Fruit fly (Drosophila melanogaster) whole organism, prepupa: ENCODE data around the gene CG14721.
A peak's percentile ranks its signal among the peaks of the same experiment; 100 is the strongest.

Source experiments
- Blimp-1 ChIP-seq: fragments of 200-800 bp; sonication (Bioruptor generic); optimal IDR thresholded peaks from 3 replicates; lab custom pipeline; 2017; ENCODE audit warnings: missing biosample characterization, missing genetic modification characterization, mild to moderate bottlenecking, moderate library complexity, missing genetic modification reagents
- CG10669 ChIP-seq: fragments of 200-800 bp; sonication (Bioruptor generic); optimal IDR thresholded peaks from 3 replicates; lab custom pipeline; 2018; ENCODE audit warnings: missing biosample characterization, mild to moderate bottlenecking, missing genetic modification characterization, moderate library complexity
- CG11294 ChIP-seq: fragments of 200-800 bp; sonication (Bioruptor generic); IDR thresholded peaks from 2 replicates; pipeline ENCODE4 v1.3.6; 2022; ENCODE audit warnings: missing biosample characterization, missing genetic modification characterization
- CG11902 ChIP-seq: fragments of 200-800 bp; sonication (Bioruptor generic); optimal IDR thresholded peaks from 3 replicates; lab custom pipeline; 2016; ENCODE audit warnings: missing biosample characterization, missing genetic modification characterization
- CG1621 ChIP-seq: fragments of 200-800 bp; sonication (Bioruptor generic); optimal IDR thresholded peaks from 3 replicates; lab custom pipeline; 2018; ENCODE audit warnings: missing biosample characterization, mild to moderate bottlenecking, missing genetic modification characterization
- CG16779 ChIP-seq: fragments of 200-800 bp; sonication (Bioruptor generic); optimal IDR thresholded peaks from 3 replicates; lab custom pipeline; 2017; ENCODE audit warnings: missing biosample characterization, mild to moderate bottlenecking, missing genetic modification characterization
- CG3032 ChIP-seq: fragments of 200-800 bp; optimal IDR thresholded peaks from 2 replicates; lab custom pipeline; 2019; ENCODE audit warnings: missing biosample characterization, mild to moderate bottlenecking, missing genetic modification characterization, moderate library complexity
- CG31627 ChIP-seq: fragments of 200-800 bp; sonication (Bioruptor generic); optimal IDR thresholded peaks from 3 replicates; lab custom pipeline; 2016; ENCODE audit warnings: missing biosample characterization, missing genetic modification characterization
- CG32006 ChIP-seq: fragments of 200-800 bp; sonication (Bioruptor generic); optimal IDR thresholded peaks from 3 replicates; lab custom pipeline; 2017; ENCODE audit warnings: missing biosample characterization, mild to moderate bottlenecking, missing genetic modification characterization
- CG3919 ChIP-seq: fragments of 200-800 bp; sonication (Bioruptor generic); optimal IDR thresholded peaks from 3 replicates; lab custom pipeline; 2016; ENCODE audit warnings: missing biosample characterization, missing genetic modification characterization
- CG4318 ChIP-seq: fragments of 200-800 bp; sonication (Bioruptor generic); optimal IDR thresholded peaks from 3 replicates; lab custom pipeline; 2017; ENCODE audit warnings: missing biosample characterization, mild to moderate bottlenecking, missing genetic modification characterization
- CG6808 ChIP-seq: fragments of 200-800 bp; sonication (Bioruptor generic); optimal IDR thresholded peaks from 3 replicates; lab custom pipeline; 2017; ENCODE audit warnings: missing biosample characterization, missing genetic modification characterization, mild to moderate bottlenecking, moderate library complexity, missing genetic modification reagents
- CG6854 ChIP-seq: fragments of 200-800 bp; sonication (Bioruptor generic); optimal IDR thresholded peaks from 2 replicates; lab custom pipeline; 2017; ENCODE audit warnings: missing biosample characterization, mild to moderate bottlenecking, missing genetic modification characterization
- CG8319 ChIP-seq: fragments of 200-800 bp; sonication (Bioruptor generic); optimal IDR thresholded peaks from 3 replicates; lab custom pipeline; 2016; ENCODE audit warnings: missing biosample characterization, missing genetic modification characterization
- CG8632 ChIP-seq: fragments of 200-800 bp; sonication (Bioruptor generic); optimal IDR thresholded peaks from 3 replicates; lab custom pipeline; 2016; ENCODE audit warnings: missing biosample characterization, missing genetic modification characterization
- CG9139 ChIP-seq: fragments of 200-800 bp; sonication (Bioruptor generic); optimal IDR thresholded peaks from 3 replicates; lab custom pipeline; 2017; ENCODE audit warnings: missing biosample characterization, mild to moderate bottlenecking, missing genetic modification characterization
- Eip78C ChIP-seq: fragments of 200-800 bp; sonication (Bioruptor generic); peaks from one replicate; lab custom pipeline; 2016; ENCODE audit warnings: missing biosample characterization, missing genetic modification characterization
- Eip93F ChIP-seq: fragments of 200-800 bp; sonication (Bioruptor generic); optimal IDR thresholded peaks from 2 replicates; lab custom pipeline; 2016; ENCODE audit warnings: missing biosample characterization, mild to moderate bottlenecking, missing genetic modification characterization
- Ets96B ChIP-seq: fragments of 200-800 bp; optimal IDR thresholded peaks from 2 replicates; lab custom pipeline; 2019; ENCODE audit warnings: missing biosample characterization, mild to moderate bottlenecking, missing genetic modification characterization, moderate library complexity
- Hr38 ChIP-seq: sonication (Bioruptor generic); optimal IDR thresholded peaks from 2 replicates; lab custom pipeline; 2016; ENCODE audit warnings: missing biosample characterization, missing genetic modification characterization
- Hr4 ChIP-seq: fragments of 200-800 bp; sonication (Bioruptor generic); optimal IDR thresholded peaks from 3 replicates; lab custom pipeline; 2016; ENCODE audit warnings: missing biosample characterization, missing genetic modification characterization
- Met ChIP-seq: fragments of 200-800 bp; sonication (Bioruptor generic); optimal IDR thresholded peaks from 3 replicates; lab custom pipeline; 2016; ENCODE audit warnings: missing biosample characterization, missing genetic modification characterization
- OdsH ChIP-seq: fragments of 200-800 bp; sonication (Bioruptor generic); optimal IDR thresholded peaks from 3 replicates; lab custom pipeline; 2016; ENCODE audit warnings: missing biosample characterization, missing genetic modification characterization
- Smox ChIP-seq: fragments of 200-800 bp; sonication (Bioruptor generic); optimal IDR thresholded peaks from 3 replicates; lab custom pipeline; 2016; ENCODE audit warnings: missing biosample characterization, missing genetic modification characterization
- Sox15 ChIP-seq: fragments of 200-800 bp; sonication (Bioruptor generic); optimal IDR thresholded peaks from 3 replicates; lab custom pipeline; 2016; ENCODE audit warnings: missing biosample characterization, missing genetic modification characterization
- achi ChIP-seq: fragments of 200-800 bp; sonication (Bioruptor generic); optimal IDR thresholded peaks from 3 replicates; lab custom pipeline; 2016; ENCODE audit warnings: missing biosample characterization, missing genetic modification characterization
- acj6 ChIP-seq: fragments of 200-800 bp; sonication (Bioruptor generic); optimal IDR thresholded peaks from 3 replicates; lab custom pipeline; 2016; ENCODE audit warnings: missing biosample characterization, missing genetic modification characterization
- cyc ChIP-seq: fragments of 200-800 bp; sonication (Bioruptor generic); optimal IDR thresholded peaks from 3 replicates; lab custom pipeline; 2016; ENCODE audit warnings: missing biosample characterization, missing genetic modification characterization
- dac ChIP-seq: fragments of 200-800 bp; sonication (Bioruptor generic); optimal IDR thresholded peaks from 2 replicates; lab custom pipeline; 2017; ENCODE audit warnings: missing biosample characterization, mild to moderate bottlenecking, missing genetic modification characterization
- dsx ChIP-seq: fragments of 200-800 bp; optimal IDR thresholded peaks from 3 replicates; lab custom pipeline; 2019; ENCODE audit warnings: missing biosample characterization, mild to moderate bottlenecking, missing genetic modification characterization, moderate library complexity; ENCODE audit not compliant: poor library complexity, severe bottlenecking
- esn ChIP-seq: fragments of 200-800 bp; sonication (Bioruptor generic); optimal IDR thresholded peaks from 2 replicates; lab custom pipeline; 2016; ENCODE audit warnings: missing biosample characterization, mild to moderate bottlenecking, missing genetic modification characterization, moderate library complexity
- fd59A ChIP-seq: fragments of 200-800 bp; sonication (Bioruptor generic); optimal IDR thresholded peaks from 2 replicates; lab custom pipeline; 2017; ENCODE audit warnings: missing biosample characterization, mild to moderate bottlenecking, missing genetic modification characterization, missing genetic modification reagents
- fkh ChIP-seq: fragments of 200-800 bp; sonication (Bioruptor generic); optimal IDR thresholded peaks from 3 replicates; lab custom pipeline; 2017; ENCODE audit warnings: missing biosample characterization, mild to moderate bottlenecking, missing genetic modification characterization, moderate library complexity
- lz ChIP-seq: fragments of 200-800 bp; sonication (Bioruptor generic); optimal IDR thresholded peaks from 3 replicates; lab custom pipeline; 2016; ENCODE audit warnings: missing biosample characterization, missing genetic modification characterization
- net ChIP-seq: fragments of 200-800 bp; sonication (Bioruptor generic); optimal IDR thresholded peaks from 3 replicates; lab custom pipeline; 2016; ENCODE audit warnings: missing biosample characterization, missing genetic modification characterization
- pdm3 ChIP-seq: fragments of 200-800 bp; sonication (Bioruptor generic); optimal IDR thresholded peaks from 3 replicates; lab custom pipeline; 2016; ENCODE audit warnings: missing biosample characterization, missing genetic modification characterization
- salr ChIP-seq, 2 experiments: fragments of 200-800 bp; sonication (Bioruptor generic); optimal IDR thresholded peaks; 3 replicates each; lab custom pipeline; 2016 to 2018; ENCODE audit warnings: missing biosample characterization in 2 of 2, missing genetic modification characterization in 2 of 2, mild to moderate bottlenecking in 1 of 2
- spab ChIP-seq: fragments of 200-800 bp; sonication (Bioruptor generic); optimal IDR thresholded peaks from 2 replicates; lab custom pipeline; 2017; ENCODE audit warnings: missing biosample characterization, mild to moderate bottlenecking, missing genetic modification characterization, missing genetic modification reagents
- ss ChIP-seq, 2 experiments: fragments of 200-800 bp; sonication (Bioruptor generic); optimal IDR thresholded peaks; 2 replicates in 1 of 2; 3 replicates in 1 of 2; lab custom pipeline; 2017 to 2018; ENCODE audit warnings: mild to moderate bottlenecking in 2 of 2, missing biosample characterization in 2 of 2, missing genetic modification characterization in 2 of 2, moderate library complexity in 1 of 2
- svp ChIP-seq: fragments of 200-800 bp; sonication (Bioruptor generic); peaks from one replicate; lab custom pipeline; 2016; ENCODE audit warnings: missing biosample characterization, missing genetic modification characterization
- topi ChIP-seq: fragments of 200-800 bp; sonication (Bioruptor generic); optimal IDR thresholded peaks from 3 replicates; lab custom pipeline; 2016; ENCODE audit warnings: missing biosample characterization, missing genetic modification characterization
- vri ChIP-seq: fragments of 200-800 bp; sonication (Bioruptor generic); optimal IDR thresholded peaks from 3 replicates; lab custom pipeline; 2016; ENCODE audit warnings: missing biosample characterization, mild to moderate bottlenecking, missing genetic modification characterization

CG14721 gene

DNA sequence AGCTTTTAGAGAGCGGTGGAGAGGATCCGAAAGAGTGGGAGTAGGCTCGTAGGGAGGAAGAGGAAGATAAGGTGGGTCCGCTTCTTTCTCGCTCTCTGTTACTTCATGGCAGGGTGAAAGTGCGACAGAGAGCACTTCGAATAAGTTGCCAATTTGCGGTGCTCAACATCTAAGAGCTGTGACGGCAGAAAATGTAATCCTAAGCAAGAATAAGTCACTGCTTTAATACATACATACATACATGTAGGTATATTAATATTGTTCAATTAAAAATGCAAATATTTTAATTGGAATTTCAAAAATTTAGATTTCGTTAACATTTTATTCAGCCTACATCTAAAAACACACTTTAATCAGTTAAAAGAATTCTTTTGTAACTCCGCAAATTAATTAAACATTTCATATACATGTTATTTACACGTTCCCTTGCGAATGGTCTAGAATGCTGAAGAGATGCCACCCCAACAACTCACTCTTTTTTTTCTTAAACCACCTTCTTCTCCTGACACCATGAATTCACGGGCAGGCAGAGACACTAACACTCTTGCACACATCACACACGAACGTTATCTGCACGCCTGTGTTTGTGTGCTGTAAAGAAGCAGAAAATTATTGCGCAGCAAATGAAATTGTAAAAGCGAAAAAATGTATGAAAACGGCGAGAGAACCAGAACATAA lies 23.4 kb downstream of the CG14721 start (continued):
- TF ChIP-seq Blimp-1 (GFP tag; lab: Kevin White, UChicago) (peak; percentile 19), CG6808 (GFP tag; lab: Kevin White, UChicago) (peak; percentile 54), CG3032 (tag; lab: Kevin White, UChicago) (no peak), achi (peak; percentile 11), ss (GFP tag; optimal IDR thresholded peaks at IDR 0.05; lab: Kevin White, UChicago) (peak; percentile 40 to 46), pdm3 (GFP tag; lab: Kevin White, UChicago) (peak; percentile 40), net (peak; percentile 17), Met (peak; percentile 71), topi (GFP tag; lab: Kevin White, UChicago) (peak; percentile 50), vri (peak; percentile 18), Hr4 (peak; percentile 47), salr (GFP tag; optimal IDR thresholded peaks at IDR 0.05; lab: Kevin White, UChicago) (peak in 1 of 2 experiments; percentile 31), Sox15 (GFP tag; lab: Kevin White, UChicago) (peak; percentile 28), CG10669 (GFP tag; lab: Kevin White, UChicago) (no peak), svp (peak; percentile 87), CG1621 (no peak), CG11294 (GFP tag; lab: Robert Waterston, UW) (no peak), dac (GFP tag; lab: Kevin White, UChicago) (no peak), CG8319 (GFP tag; lab: Kevin White, UChicago) (no peak), CG3919 (GFP tag; lab: Kevin White, UChicago) (peak; percentile 16), dsx (GFP tag; lab: Kevin White, UChicago) (no peak), acj6 (peak; percentile 52), CG8632 (GFP tag; lab: Kevin White, UChicago) (peak; percentile 9), cyc (peak; percentile 28), spab (GFP tag; lab: Kevin White, UChicago) (no peak), Smox (peak; percentile 60), esn (peak; percentile 74), CG31627 (GFP tag; lab: Kevin White, UChicago) (peak; percentile 48), Hr38 (GFP tag; lab: Kevin White, UChicago) (no peak)

DNA sequence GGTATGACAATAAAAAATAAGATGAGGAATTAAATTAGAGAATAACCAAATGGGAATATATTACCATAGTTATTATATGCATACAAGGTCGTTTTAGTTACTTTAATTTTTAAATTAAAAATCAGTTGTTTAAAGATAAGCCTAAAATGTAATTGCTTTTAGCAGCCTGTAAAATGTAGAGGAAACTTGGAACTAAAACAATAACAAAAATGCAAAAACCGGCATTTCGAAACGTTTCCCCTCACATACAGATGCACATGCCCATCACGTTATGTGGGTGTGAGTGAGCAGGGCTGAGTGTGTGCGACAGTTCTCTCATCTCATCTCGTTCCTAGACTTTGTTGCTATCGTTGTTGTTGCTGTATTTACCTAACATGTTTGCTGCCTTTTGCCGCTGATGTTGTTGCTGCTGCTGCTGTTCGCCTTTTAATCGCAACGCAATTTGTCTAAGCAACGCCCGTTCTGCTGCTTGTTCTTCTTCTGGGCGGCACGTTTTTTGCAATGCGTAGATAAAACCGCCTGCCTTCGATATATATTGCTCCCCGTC lies 24.0 kb downstream of the CG14721 start:
- TF ChIP-seq dsx (GFP tag; lab: Kevin White, UChicago): peak; percentile 75
- peak; percentile 18 for TF ChIP-seq Eip78C (GFP tag; lab: Kevin White, UChicago)
- TF ChIP-seq fd59A (GFP tag; lab: Kevin White, UChicago): no peak
- peak; percentile 53 for TF ChIP-seq fkh (GFP tag; lab: Kevin White, UChicago)
- TF ChIP-seq Sox15 (GFP tag; lab: Kevin White, UChicago): no peak
- peak; percentile 13 for TF ChIP-seq Ets96B (tag; lab: Kevin White, UChicago)

DNA sequence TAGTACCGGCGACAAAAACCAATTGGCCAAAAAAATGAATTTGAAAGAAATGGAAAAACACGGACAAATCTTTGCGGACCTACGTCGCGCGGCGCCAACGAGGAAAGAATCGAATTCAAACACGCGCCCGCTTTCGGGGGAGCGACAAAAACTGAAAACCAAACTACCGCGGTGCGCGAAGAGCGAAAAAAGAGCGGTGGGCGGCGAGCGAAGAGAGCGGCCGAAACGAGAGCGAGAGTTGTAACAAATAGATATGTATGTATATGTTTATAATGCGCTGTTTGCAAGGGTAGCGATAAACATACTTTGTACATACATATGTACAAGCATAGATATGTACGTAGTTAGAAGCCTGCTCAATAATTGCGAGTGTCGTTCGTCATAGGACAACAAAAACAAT lies 24.7 kb downstream of the CG14721 start:
- TF ChIP-seq dsx (GFP tag; lab: Kevin White, UChicago): no peak
- peak; percentile 85 for TF ChIP-seq Blimp-1 (GFP tag; lab: Kevin White, UChicago)

dm6 chr3R:11760669-11761387 lies 25.6 kb downstream of the CG14721 start:
- peak; percentile 100 for TF ChIP-seq vri
- TF ChIP-seq lz (GFP tag; lab: Kevin White, UChicago): peak; percentile 100
- TF ChIP-seq CG16779 (tag; lab: Kevin White, UChicago): peak; percentile 99
- peak; percentile 100 for TF ChIP-seq CG6854
- peak; percentile 97 for TF ChIP-seq fkh (GFP tag; lab: Kevin White, UChicago)
- TF ChIP-seq Ets96B (tag; lab: Kevin White, UChicago): peak; percentile 100
- TF ChIP-seq CG32006 (GFP tag; lab: Kevin White, UChicago): peak; percentile 100
- peak; percentile 100 for TF ChIP-seq Eip93F (GFP tag; lab: Kevin White, UChicago)
- TF ChIP-seq achi: peak; percentile 99
- TF ChIP-seq CG8632 (GFP tag; lab: Kevin White, UChicago): peak; percentile 100
- TF ChIP-seq CG10669 (GFP tag; lab: Kevin White, UChicago): peak; percentile 100
- peak; percentile 100 for TF ChIP-seq CG11902
- TF ChIP-seq Eip78C (GFP tag; lab: Kevin White, UChicago): peak; percentile 100
- peak; percentile 100 for TF ChIP-seq CG4318 (GFP tag; lab: Kevin White, UChicago)
- peak; percentile 100 for TF ChIP-seq CG9139 (GFP tag; lab: Kevin White, UChicago)
- peak; percentile 100 for TF ChIP-seq esn
- TF ChIP-seq OdsH (GFP tag; lab: Kevin White, UChicago): peak; percentile 100
- TF ChIP-seq Smox: peak; percentile 100
